Fruit fly (Drosophila melanogaster) whole organism, embryonic: ENCODE measurements around the gene CG5056.
A peak's percentile ranks its signal among the peaks of the same experiment; 100 is the strongest.

Source experiments
- Adf1 ChIP-seq: fragments of 200-800 bp; sonication (Bioruptor generic); IDR thresholded peaks from 2 replicates; pipeline ENCODE4 v1.3.6; 2022; ENCODE audit warnings: missing biosample characterization, missing genetic modification characterization
- Awh ChIP-seq: fragments of 200-800 bp; sonication (Bioruptor generic); IDR thresholded peaks from 2 replicates; pipeline ENCODE4, ENCODE4 v1.3.6; 2022; ENCODE audit warnings: missing biosample characterization, missing genetic modification characterization
- CG10462 ChIP-seq: fragments of 200-800 bp; sonication (Bioruptor generic); optimal IDR thresholded peaks from 2 replicates; lab custom pipeline; 2016; ENCODE audit warnings: missing biosample characterization, missing genetic modification characterization
- CG13624 ChIP-seq: fragments of 200-800 bp; sonication (Bioruptor generic); optimal IDR thresholded peaks from 2 replicates; lab custom pipeline; 2016; ENCODE audit warnings: missing biosample characterization, missing genetic modification characterization
- CG13775 ChIP-seq: fragments of 200-800 bp; sonication (Bioruptor generic); optimal IDR thresholded peaks from 3 replicates; lab custom pipeline; 2017; ENCODE audit warnings: missing biosample characterization, mild to moderate bottlenecking, missing genetic modification characterization
- CG14710 ChIP-seq: fragments of 200-800 bp; sonication (Bioruptor generic); optimal IDR thresholded peaks from 3 replicates; lab custom pipeline; 2019; ENCODE audit warnings: missing biosample characterization, mild to moderate bottlenecking, missing genetic modification characterization, moderate library complexity
- CG1529 ChIP-seq: fragments of 200-800 bp; sonication (Bioruptor generic); optimal IDR thresholded peaks from 3 replicates; lab custom pipeline; 2018; ENCODE audit warnings: missing biosample characterization, missing genetic modification characterization
- CG15601 ChIP-seq: fragments of 200-800 bp; sonication (Bioruptor generic); optimal IDR thresholded peaks from 3 replicates; lab custom pipeline; 2019; ENCODE audit warnings: missing biosample characterization, mild to moderate bottlenecking, missing genetic modification characterization, moderate library complexity
- CG16813 ChIP-seq: fragments of 200-800 bp; sonication (Bioruptor generic); IDR thresholded peaks from 3 replicates; pipeline ENCODE4 v1.3.6; 2022; ENCODE audit warnings: missing biosample characterization, missing genetic modification characterization; ENCODE audit not compliant: partially characterized antibody
- CG17612 ChIP-seq: fragments of 200-800 bp; sonication (Bioruptor generic); IDR thresholded peaks from 2 replicates; pipeline ENCODE4 v1.3.6; 2022; ENCODE audit warnings: missing biosample characterization, missing genetic modification characterization
- CG17829 ChIP-seq: fragments of 200-800 bp; optimal IDR thresholded peaks from 2 replicates; lab custom pipeline; 2019; ENCODE audit warnings: missing biosample characterization, mild to moderate bottlenecking, missing genetic modification characterization, moderate library complexity
- CG18262 ChIP-seq: fragments of 200-800 bp; optimal IDR thresholded peaks from 3 replicates; lab custom pipeline; 2019; ENCODE audit warnings: missing biosample characterization, mild to moderate bottlenecking, missing genetic modification characterization, moderate library complexity
- CG18619 ChIP-seq: fragments of 200-800 bp; sonication (Bioruptor generic); optimal IDR thresholded peaks from 3 replicates; lab custom pipeline; 2017; ENCODE audit warnings: missing biosample characterization, mild to moderate bottlenecking, missing genetic modification characterization
- CG2120 ChIP-seq: fragments of 200-800 bp; sonication (Bioruptor generic); optimal IDR thresholded peaks from 3 replicates; lab custom pipeline; 2016; ENCODE audit warnings: missing biosample characterization, missing genetic modification characterization
- CG2202 ChIP-seq: fragments of 200-800 bp; sonication (Bioruptor generic); optimal IDR thresholded peaks from 2 replicates; lab custom pipeline; 2018; ENCODE audit warnings: missing biosample characterization, mild to moderate bottlenecking, missing genetic modification characterization
- CG2875 ChIP-seq: fragments of 200-800 bp; sonication (Bioruptor generic); optimal IDR thresholded peaks from 2 replicates; lab custom pipeline; 2017; ENCODE audit warnings: missing biosample characterization, mild to moderate bottlenecking, missing genetic modification characterization, missing genetic modification reagents
- CG3163 ChIP-seq: fragments of 200-800 bp; sonication (Bioruptor generic); optimal IDR thresholded peaks from 3 replicates; lab custom pipeline; 2016; ENCODE audit warnings: missing biosample characterization, missing genetic modification characterization
- CG34224 ChIP-seq: fragments of 200-800 bp; sonication (Bioruptor generic); IDR thresholded peaks from 3 replicates; pipeline ENCODE4 v1.3.6; 2022; ENCODE audit warnings: missing biosample characterization, missing genetic modification characterization; ENCODE audit not compliant: partially characterized antibody
- CG4328 ChIP-seq: fragments of 200-800 bp; sonication (Bioruptor generic); optimal IDR thresholded peaks from 3 replicates; lab custom pipeline; 2017; ENCODE audit warnings: missing biosample characterization, missing genetic modification reagents, missing genetic modification characterization
- CG5180 ChIP-seq: fragments of 200-800 bp; sonication (Bioruptor generic); optimal IDR thresholded peaks from 3 replicates; lab custom pipeline; 2017; ENCODE audit warnings: missing biosample characterization, missing genetic modification characterization, mild to moderate bottlenecking, moderate library complexity, missing genetic modification reagents
- CG6854 ChIP-seq: fragments of 200-800 bp; sonication (Bioruptor generic); optimal IDR thresholded peaks from 3 replicates; lab custom pipeline; 2017; ENCODE audit warnings: missing biosample characterization, mild to moderate bottlenecking, missing genetic modification characterization
- Dll ChIP-seq: fragments of 200-800 bp; sonication (Bioruptor generic); IDR thresholded peaks from 4 replicates; pipeline ENCODE4 v1.3.6; 2022; ENCODE audit warnings: missing biosample characterization, missing genetic modification characterization; ENCODE audit not compliant: partially characterized antibody
- Drgx ChIP-seq: fragments of 200-800 bp; sonication (Bioruptor generic); IDR thresholded peaks from 2 replicates; pipeline ENCODE4 v1.3.6; 2022; ENCODE audit warnings: missing biosample characterization, missing genetic modification characterization
- ERR ChIP-seq: fragments of 200-800 bp; sonication (Bioruptor generic); optimal IDR thresholded peaks from 2 replicates; lab custom pipeline; 2016; ENCODE audit warnings: missing biosample characterization, missing genetic modification characterization
- Ets65A ChIP-seq: fragments of 200-800 bp; sonication (Bioruptor generic); peaks from one replicate; lab custom pipeline; 2016; ENCODE audit warnings: missing biosample characterization, missing genetic modification characterization
- HLH3B ChIP-seq: fragments of 200-800 bp; sonication (Bioruptor generic); IDR thresholded peaks from 2 replicates; pipeline ENCODE4 v1.3.6; 2022; ENCODE audit warnings: missing biosample characterization, missing genetic modification characterization
- Lhr ChIP-seq: fragments of 200-800 bp; sonication (Bioruptor generic); optimal IDR thresholded peaks from 3 replicates; lab custom pipeline; 2017; ENCODE audit warnings: mild to moderate bottlenecking, missing biosample characterization, missing genetic modification reagents, missing genetic modification characterization
- Med ChIP-seq: fragments of 200-800 bp; sonication (Bioruptor generic); peaks from one replicate; lab custom pipeline; 2016; ENCODE audit warnings: missing biosample characterization, missing genetic modification characterization, mild to moderate bottlenecking, inconsistent platforms, moderate library complexity
- Nf-YB ChIP-seq: fragments of 200-800 bp; sonication (Bioruptor generic); optimal IDR thresholded peaks from 3 replicates; lab custom pipeline; 2019; ENCODE audit warnings: missing biosample characterization, mild to moderate bottlenecking, missing genetic modification characterization, moderate library complexity
- Rfx ChIP-seq: fragments of 200-800 bp; sonication (Bioruptor generic); IDR thresholded peaks from 2 replicates; pipeline ENCODE4 v1.3.6; 2022; ENCODE audit warnings: missing biosample characterization, missing genetic modification characterization
- Scr ChIP-seq: fragments of 200-800 bp; sonication (Bioruptor generic); IDR thresholded peaks from 2 replicates; pipeline ENCODE4 v1.3.6; 2022; ENCODE audit warnings: missing biosample characterization, missing genetic modification characterization; ENCODE audit not compliant: partially characterized antibody
- Sry-β ChIP-seq: fragments of 200-800 bp; sonication (Bioruptor generic); optimal IDR thresholded peaks from 2 replicates; lab custom pipeline; 2018; ENCODE audit warnings: missing biosample characterization, mild to moderate bottlenecking, missing genetic modification characterization, moderate library complexity
- ash1 ChIP-seq: fragments of 200-800 bp; sonication (Bioruptor generic); optimal IDR thresholded peaks from 2 replicates; lab custom pipeline; 2018; ENCODE audit warnings: missing biosample characterization, mild to moderate bottlenecking, missing genetic modification characterization
- ato ChIP-seq: fragments of 200-800 bp; sonication (Bioruptor generic); IDR thresholded peaks from 2 replicates; pipeline ENCODE4 v1.3.6; 2022; ENCODE audit warnings: missing biosample characterization, missing genetic modification characterization; ENCODE audit not compliant: partially characterized antibody
- bsh ChIP-seq, 2 experiments: fragments of 200-800 bp; sonication (Bioruptor generic); optimal IDR thresholded peaks; 2 replicates each; lab custom pipeline; 2017 to 2018; ENCODE audit warnings: mild to moderate bottlenecking in 2 of 2, missing biosample characterization in 2 of 2, missing genetic modification characterization in 2 of 2, moderate library complexity in 1 of 2
- emc ChIP-seq: fragments of 200-800 bp; sonication (Bioruptor generic); optimal IDR thresholded peaks from 2 replicates; lab custom pipeline; 2016; ENCODE audit warnings: missing biosample characterization, missing genetic modification characterization
- fd96Cb ChIP-seq: fragments of 200-800 bp; sonication (Bioruptor generic); optimal IDR thresholded peaks from 2 replicates; lab custom pipeline; 2018; ENCODE audit warnings: missing biosample characterization, mild to moderate bottlenecking, missing genetic modification characterization, moderate library complexity
- gem ChIP-seq: fragments of 200-800 bp; sonication (Bioruptor generic); optimal IDR thresholded peaks from 2 replicates; lab custom pipeline; 2019; ENCODE audit warnings: missing biosample characterization, mild to moderate bottlenecking, missing genetic modification characterization, moderate library complexity
- lola ChIP-seq, 3 experiments: fragments of >200 bp in 2 of 3; fragments of 200-800 bp in 1 of 3; sonication (Bioruptor generic) in 1 of 3; optimal IDR thresholded peaks; 2 replicates each; lab custom pipeline; 2017 to 2019; ENCODE audit warnings: missing biosample characterization in 3 of 3, missing genetic modification characterization in 3 of 3, mild to moderate bottlenecking in 1 of 3, moderate library complexity in 1 of 3
- nerfin-1 ChIP-seq: fragments of 200-800 bp; sonication (Bioruptor generic); optimal IDR thresholded peaks from 3 replicates; lab custom pipeline; 2019; ENCODE audit warnings: missing biosample characterization, mild to moderate bottlenecking, missing genetic modification characterization, moderate library complexity
- pros ChIP-seq: fragments of 200-800 bp; sonication (Bioruptor generic); optimal IDR thresholded peaks from 3 replicates; lab custom pipeline; 2019; ENCODE audit warnings: missing biosample characterization, mild to moderate bottlenecking, missing genetic modification characterization, moderate library complexity
- pum ChIP-seq: fragments of 200-800 bp; sonication (Bioruptor generic); optimal IDR thresholded peaks from 2 replicates; lab custom pipeline; 2016; ENCODE audit warnings: missing biosample characterization, missing genetic modification characterization
- sima ChIP-seq: fragments of 200-800 bp; sonication (Bioruptor generic); optimal IDR thresholded peaks from 2 replicates; lab custom pipeline; 2016; ENCODE audit warnings: missing biosample characterization, missing genetic modification characterization
- sna ChIP-seq: fragments of 200-800 bp; sonication (Bioruptor generic); IDR thresholded peaks from 2 replicates; pipeline ENCODE4 v1.3.6; 2022; ENCODE audit warnings: missing biosample characterization, missing genetic modification characterization; ENCODE audit not compliant: partially characterized antibody
- sr ChIP-seq: fragments of 200-800 bp; sonication (Bioruptor generic); IDR thresholded peaks from 3 replicates; pipeline ENCODE4 v1.3.6; 2022; ENCODE audit warnings: missing biosample characterization, missing genetic modification characterization
- tgo ChIP-seq: fragments of 200-800 bp; sonication (Bioruptor generic); IDR thresholded peaks from 3 replicates; pipeline ENCODE4 v1.3.6; 2022; ENCODE audit warnings: missing biosample characterization, missing genetic modification characterization
- vfl ChIP-seq: fragments of 200-800 bp; sonication (Bioruptor generic); optimal IDR thresholded peaks from 2 replicates; lab custom pipeline; 2016; ENCODE audit warnings: missing biosample characterization, missing genetic modification characterization
- zen2 ChIP-seq: fragments of 200-800 bp; sonication (Bioruptor generic); IDR thresholded peaks from 3 replicates; pipeline ENCODE4 v1.3.6; 2022; ENCODE audit warnings: missing biosample characterization, missing genetic modification characterization; ENCODE audit not compliant: partially characterized antibody

CG5056 gene

DNA sequence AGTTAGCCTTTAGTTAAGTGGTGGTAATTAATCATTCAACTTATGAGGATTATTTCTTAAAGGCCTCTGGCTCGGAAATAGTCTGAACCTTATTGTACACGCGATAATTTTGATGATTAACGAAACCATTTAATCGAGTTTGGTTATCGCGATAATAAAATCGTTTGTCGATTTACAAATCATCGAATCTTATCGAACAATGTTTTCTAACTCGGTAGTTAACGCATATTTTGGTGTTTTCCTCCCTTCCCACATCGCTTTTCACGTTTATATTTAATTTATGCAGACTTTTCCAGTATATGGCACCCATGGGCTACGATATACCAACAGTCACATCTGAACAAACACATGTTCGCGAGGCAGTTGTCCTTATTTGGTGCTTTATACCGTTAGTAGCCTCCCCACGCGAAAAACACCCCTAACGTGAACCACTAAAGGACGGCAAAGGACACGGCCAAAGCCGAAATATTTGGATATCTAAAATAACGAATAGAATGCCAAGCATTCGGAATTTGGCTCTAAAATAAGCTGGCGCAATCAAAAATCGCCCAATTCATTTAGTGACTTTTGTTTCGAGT lies 22.4 kb upstream of the CG5056 start, which contains the start of gene Frmd5 (continued):
- TF ChIP-seq ERR (GFP tag; lab: Kevin White, UChicago) (no peak), Rfx (GFP tag; lab: Robert Waterston, UW) (no peak), CG16813 (GFP tag; lab: Robert Waterston, UW) (peak; percentile 63; the same call in 1 of the 3 replicates), CG2120 (no peak), Dll (GFP tag; lab: Robert Waterston, UW) (peak; percentile 66; the same call in 2 of the 4 replicates), ato (GFP tag; lab: Robert Waterston, UW) (0 out of 2 replicates have a peak, but pooled peaks have one; percentile 29), CG13775 (no peak), Sry-β (GFP tag; lab: Kevin White, UChicago) (no peak), nerfin-1 (tag; lab: Kevin White, UChicago) (no peak), Scr (GFP tag; lab: Robert Waterston, UW) (peak; percentile 54), Adf1 (GFP tag; lab: Robert Waterston, UW) (no peak), CG6854 (GFP tag; lab: Kevin White, UChicago) (no peak), CG18619 (no peak), vfl (GFP tag; lab: Kevin White, UChicago) (no peak), CG34224 (GFP tag; lab: Robert Waterston, UW) (no peak), CG3163 (no peak), Drgx (GFP tag; lab: Robert Waterston, UW) (no peak), Nf-YB (no peak), zen2 (GFP tag; lab: Robert Waterston, UW) (0 out of 3 replicates have a peak, but pooled peaks have one; percentile 28), CG4328 (GFP tag; lab: Kevin White, UChicago) (no peak), CG10462 (GFP tag; lab: Kevin White, UChicago) (no peak), sna (GFP tag; lab: Robert Waterston, UW) (peak; percentile 44; the same call in 1 of the 2 replicates), sr (GFP tag; lab: Robert Waterston, UW) (no peak), gem (no peak)
- TF ChIP-seq, all 482 proteins: peak for 28

DNA sequence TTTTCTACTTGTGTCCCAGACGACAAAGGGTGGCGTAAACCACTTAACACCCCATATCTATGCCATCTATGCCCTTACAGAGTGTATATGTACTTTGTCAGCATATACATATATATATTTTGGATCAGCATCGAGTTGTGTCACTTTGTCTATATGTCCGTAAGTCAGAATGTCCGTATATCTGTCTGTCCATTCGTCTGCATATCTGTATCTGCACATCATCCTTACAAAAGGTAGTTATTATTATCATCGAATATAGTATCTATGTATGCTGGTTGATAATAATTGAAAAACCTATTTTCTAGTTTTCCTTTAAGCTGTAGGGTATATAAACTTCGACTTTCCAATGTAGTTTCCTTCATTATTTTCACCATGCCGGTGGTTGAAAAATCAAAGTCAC lies 15.4 kb upstream of the CG5056 start:
- TF ChIP-seq CG15601 (peak; percentile 36), emc (GFP tag; lab: Kevin White, UChicago) (no peak), Lhr (peak; percentile 6), HLH3B (GFP tag; lab: Robert Waterston, UW) (no peak), pros (peak; percentile 33), lola (GFP tag; optimal IDR thresholded peaks at IDR 0.05; lab: Kevin White, UChicago) (peak in 1 of 3 experiments; percentile 79), CG1529 (peak; percentile 20), CG13624 (GFP tag; lab: Kevin White, UChicago) (no peak), fd96Cb (tag; lab: Kevin White, UChicago) (peak; percentile 7), pum (GFP tag; lab: Kevin White, UChicago) (peak; percentile 14), Med (peak; percentile 61), ash1 (GFP tag; lab: Kevin White, UChicago) (no peak), Awh (GFP tag; lab: Robert Waterston, UW) (no peak), CG5180 (no peak), tgo (GFP tag; lab: Robert Waterston, UW) (peak; percentile 36; the same call in 1 of the 3 replicates), CG17829 (tag; lab: Kevin White, UChicago) (peak; percentile 36), Ets65A (GFP tag; lab: Kevin White, UChicago) (peak; percentile 15), CG17612 (GFP tag; lab: Robert Waterston, UW) (no peak), CG14710 (peak; percentile 48), CG2875 (GFP tag; lab: Kevin White, UChicago) (peak; percentile 18), sima (GFP tag; lab: Kevin White, UChicago) (no peak), CG2202 (tag; lab: Kevin White, UChicago) (peak; percentile 12), bsh (GFP tag; optimal IDR thresholded peaks at IDR 0.05; lab: Kevin White, UChicago) (peak in 1 of 2 experiments; percentile 51), CG18262 (peak; percentile 63), sna (GFP tag; lab: Robert Waterston, UW) (no peak)
